Fruit fly (Drosophila melanogaster): ENCODE data around the gene spir.

The spir gene

dm6 chr2L:20381329-20381728 is 70.3 kb downstream of the spir start:
- no peak for TF ChIP-seq kay (GFP tag; ENCODE audit: borderline replicate concordance)
- TF ChIP-seq Clk (GFP tag; optimal IDR thresholded peaks at IDR 0.05) = no peak
- TF ChIP-seq toe (GFP tag; optimal IDR thresholded peaks at IDR 0.05) = no peak
- TF ChIP-seq CG12768 (GFP tag; optimal IDR thresholded peaks at IDR 0.05) = no peak

DNA sequence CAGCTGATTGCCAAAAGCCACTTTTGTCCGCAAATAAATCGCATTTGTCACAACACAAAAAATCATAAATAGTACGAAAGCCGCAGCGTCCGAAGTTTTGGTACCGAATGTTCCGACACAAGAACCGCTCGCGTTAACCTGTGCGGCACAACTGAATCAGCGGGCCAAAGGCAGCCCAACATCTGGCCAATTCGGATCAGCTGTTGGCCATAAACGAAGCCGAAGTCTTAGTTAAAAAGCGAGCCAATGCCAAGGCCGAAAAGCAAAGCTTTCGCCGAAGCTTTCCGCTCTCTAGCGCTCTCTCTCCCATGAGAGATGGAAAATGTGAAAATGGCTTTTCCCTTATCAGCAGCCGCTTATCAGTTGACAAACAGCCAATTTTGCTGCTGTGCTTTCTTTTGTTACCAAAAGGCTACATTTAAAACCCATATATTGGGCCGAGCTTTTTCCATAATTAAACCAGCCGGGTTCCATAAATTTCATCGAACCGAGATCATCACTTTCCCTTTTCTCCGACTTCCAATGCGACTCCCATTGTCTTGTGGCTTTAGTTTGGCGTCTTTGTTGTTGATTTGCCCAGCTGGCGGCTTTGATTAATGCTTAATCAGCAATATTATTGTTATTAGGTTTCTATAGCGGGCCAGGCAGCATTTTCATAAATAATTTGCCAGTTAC is 71.3 kb downstream of the spir start, which contains the start of gene CG16798:
CG16798 (minus strand) TSS at position 216 of the 675 bp plus-strand sequence.
- no peak for TF ChIP-seq toe (GFP tag; optimal IDR thresholded peaks at IDR 0.05)
- TF ChIP-seq tj (GFP tag; optimal IDR thresholded peaks at IDR 0.05) = peak; percentile 18
- no peak for TF ChIP-seq pad (GFP tag; optimal IDR thresholded peaks at IDR 0.05)
- TF ChIP-seq CG14711 (tag; optimal IDR thresholded peaks at IDR 0.05) = no peak
- TF ChIP-seq bab1 (GFP tag; optimal IDR thresholded peaks at IDR 0.05) = no peak
- no peak for TF ChIP-seq Crg-1 (GFP tag; optimal IDR thresholded peaks at IDR 0.05)
- TF ChIP-seq Clk (GFP tag; optimal IDR thresholded peaks at IDR 0.05) = no peak

dm6 chr2L:20390004-20390403 is 79.0 kb downstream of the spir start:
- TF ChIP-seq ovo (GFP tag; optimal IDR thresholded peaks at IDR 0.05) (no peak), bab1 (GFP tag; optimal IDR thresholded peaks at IDR 0.05) (no peak), CG5204 (GFP tag; optimal IDR thresholded peaks at IDR 0.05) (no peak)

DNA sequence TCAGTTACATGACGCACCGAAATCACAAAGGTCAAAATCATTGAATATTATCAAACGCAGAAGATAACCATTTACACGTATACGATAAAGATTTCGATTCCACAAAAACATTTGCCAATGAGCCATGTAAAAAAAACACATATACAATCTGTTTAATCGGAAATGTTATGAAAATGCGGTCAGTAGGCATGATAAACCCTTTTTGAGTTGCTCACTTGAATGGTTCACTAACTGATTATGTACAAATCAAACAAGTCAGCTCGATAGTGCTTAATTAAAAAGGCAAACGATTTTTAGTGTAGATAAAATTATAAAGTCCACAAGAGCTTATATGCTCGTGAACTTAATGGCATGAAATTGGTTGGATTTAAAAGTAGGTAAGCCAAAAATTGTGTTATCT is 86.0 kb downstream of the spir start:
- TF ChIP-seq toe (GFP tag; optimal IDR thresholded peaks at IDR 0.05) = no peak
